Fruit fly (Drosophila melanogaster) whole organism, embryonic: Measurements from ENCODE around the gene CG34268.

Experiments used
- Ada2b ChIP-seq: fragments of 200-800 bp; sonication (Bioruptor generic); IDR thresholded peaks from 2 replicates; pipeline ENCODE4 v1.3.6; 2022; ENCODE audit warnings: missing biosample characterization, missing genetic modification characterization
- Aef1 ChIP-seq: fragments of 200-800 bp; sonication (Bioruptor generic); IDR thresholded peaks from 3 replicates; pipeline ENCODE4 v1.3.6; 2022; ENCODE audit warnings: missing biosample characterization, missing genetic modification characterization
- B-H2 ChIP-seq: fragments of 200-800 bp; sonication (Bioruptor generic); optimal IDR thresholded peaks from 2 replicates; lab custom pipeline; 2018; ENCODE audit warnings: missing biosample characterization, mild to moderate bottlenecking, missing genetic modification characterization
- CG12071 ChIP-seq: fragments of 200-800 bp; sonication (Bioruptor generic); optimal IDR thresholded peaks from 3 replicates; lab custom pipeline; 2018; ENCODE audit warnings: missing biosample characterization, mild to moderate bottlenecking, missing genetic modification characterization
- CG13123 ChIP-seq: fragments of 200-800 bp; sonication (Bioruptor generic); optimal IDR thresholded peaks from 2 replicates; lab custom pipeline; 2016; ENCODE audit warnings: missing biosample characterization, missing genetic modification characterization
- CG13624 ChIP-seq: fragments of 200-800 bp; sonication (Bioruptor generic); optimal IDR thresholded peaks from 2 replicates; lab custom pipeline; 2016; ENCODE audit warnings: missing biosample characterization, missing genetic modification characterization
- CG14860 ChIP-seq: fragments of 200-800 bp; sonication (Bioruptor generic); IDR thresholded peaks from 3 replicates; pipeline ENCODE4 v1.3.6; 2022; ENCODE audit warnings: missing biosample characterization, missing genetic modification characterization; ENCODE audit not compliant: partially characterized antibody
- CG18262 ChIP-seq: fragments of 200-800 bp; optimal IDR thresholded peaks from 3 replicates; lab custom pipeline; 2019; ENCODE audit warnings: missing biosample characterization, mild to moderate bottlenecking, missing genetic modification characterization, moderate library complexity
- CG1832 ChIP-seq: fragments of 200-800 bp; sonication (Bioruptor generic); optimal IDR thresholded peaks from 2 replicates; lab custom pipeline; 2017; ENCODE audit warnings: missing biosample characterization, mild to moderate bottlenecking, missing genetic modification characterization, inconsistent platforms
- CG2129 ChIP-seq: fragments of 200-800 bp; sonication (Bioruptor generic); IDR thresholded peaks from 2 replicates; pipeline ENCODE4 v1.3.6; 2022; ENCODE audit warnings: missing biosample characterization, missing genetic modification characterization; ENCODE audit not compliant: partially characterized antibody
- CG30020 ChIP-seq: fragments of 200-800 bp; optimal IDR thresholded peaks from 2 replicates; lab custom pipeline; 2019; ENCODE audit warnings: missing biosample characterization, mild to moderate bottlenecking, missing genetic modification characterization, moderate library complexity
- CG31224 ChIP-seq: fragments of 200-800 bp; sonication (Bioruptor generic); IDR thresholded peaks from 2 replicates; pipeline ENCODE4 v1.3.6; 2022; ENCODE audit warnings: missing biosample characterization, missing genetic modification characterization
- CG31388 ChIP-seq: fragments of 200-800 bp; sonication (Bioruptor generic); optimal IDR thresholded peaks from 2 replicates; lab custom pipeline; 2016; ENCODE audit warnings: missing biosample characterization, missing genetic modification characterization
- CG33213 ChIP-seq: fragments of 200-800 bp; sonication (Bioruptor generic); optimal IDR thresholded peaks from 3 replicates; lab custom pipeline; 2016; ENCODE audit warnings: missing biosample characterization, missing genetic modification characterization
- CG34376 ChIP-seq: fragments of 200-800 bp; sonication (Bioruptor generic); optimal IDR thresholded peaks from 2 replicates; lab custom pipeline; 2018; ENCODE audit warnings: missing biosample characterization, mild to moderate bottlenecking, missing genetic modification characterization
- CG42726 ChIP-seq: fragments of 200-800 bp; sonication (Bioruptor generic); IDR thresholded peaks from 2 replicates; pipeline ENCODE4 v1.3.6; 2022; ENCODE audit warnings: missing biosample characterization, missing genetic modification characterization; ENCODE audit not compliant: partially characterized antibody
- CG4328 ChIP-seq: fragments of 200-800 bp; sonication (Bioruptor generic); optimal IDR thresholded peaks from 3 replicates; lab custom pipeline; 2017; ENCODE audit warnings: missing biosample characterization, missing genetic modification reagents, missing genetic modification characterization
- CG4707 ChIP-seq: fragments of 200-800 bp; sonication (Bioruptor generic); optimal IDR thresholded peaks from 2 replicates; lab custom pipeline; 2018; ENCODE audit warnings: missing biosample characterization, mild to moderate bottlenecking, missing genetic modification characterization, moderate library complexity
- CG6654 ChIP-seq: fragments of 200-800 bp; sonication (Bioruptor generic); optimal IDR thresholded peaks from 2 replicates; lab custom pipeline; 2017; ENCODE audit warnings: missing biosample characterization, mild to moderate bottlenecking, missing genetic modification characterization
- CG7839 ChIP-seq: fragments of 200-800 bp; sonication (Bioruptor generic); optimal IDR thresholded peaks from 3 replicates; lab custom pipeline; 2018; ENCODE audit warnings: missing biosample characterization, mild to moderate bottlenecking, missing genetic modification characterization, moderate library complexity
- CG8924 ChIP-seq: fragments of 200-800 bp; optimal IDR thresholded peaks from 3 replicates; lab custom pipeline; 2019; ENCODE audit warnings: missing biosample characterization, mild to moderate bottlenecking, missing genetic modification characterization, moderate library complexity
- CG9876 ChIP-seq: fragments of 200-800 bp; sonication (Bioruptor generic); optimal IDR thresholded peaks from 2 replicates; lab custom pipeline; 2016; ENCODE audit warnings: missing biosample characterization, missing genetic modification characterization
- D19A ChIP-seq: fragments of 200-800 bp; optimal IDR thresholded peaks from 3 replicates; lab custom pipeline; 2019; ENCODE audit warnings: missing biosample characterization, mild to moderate bottlenecking, missing genetic modification characterization, moderate library complexity
- D19B ChIP-seq: fragments of 200-800 bp; sonication (Bioruptor generic); optimal IDR thresholded peaks from 2 replicates; lab custom pipeline; 2017; ENCODE audit warnings: missing biosample characterization, mild to moderate bottlenecking, missing genetic modification characterization
- Dek ChIP-seq: fragments of 200-800 bp; sonication (Bioruptor generic); optimal IDR thresholded peaks from 3 replicates; lab custom pipeline; 2019; ENCODE audit warnings: missing biosample characterization, mild to moderate bottlenecking, missing genetic modification characterization, moderate library complexity
- Gsc ChIP-seq: fragments of 200-800 bp; sonication (Bioruptor generic); IDR thresholded peaks from 2 replicates; pipeline ENCODE4 v1.3.6; 2022; ENCODE audit warnings: missing biosample characterization, missing genetic modification characterization
- HHEX ChIP-seq: fragments of 200-800 bp; sonication (Bioruptor generic); optimal IDR thresholded peaks from 3 replicates; lab custom pipeline; 2017; ENCODE audit warnings: missing biosample characterization, mild to moderate bottlenecking, missing genetic modification characterization, missing genetic modification reagents
- Hey ChIP-seq: fragments of 200-800 bp; sonication (Bioruptor generic); optimal IDR thresholded peaks from 3 replicates; lab custom pipeline; 2018; ENCODE audit warnings: missing biosample characterization, mild to moderate bottlenecking, missing genetic modification characterization
- Med ChIP-seq: fragments of 200-800 bp; sonication (Bioruptor generic); peaks from one replicate; lab custom pipeline; 2016; ENCODE audit warnings: missing biosample characterization, missing genetic modification characterization, mild to moderate bottlenecking, inconsistent platforms, moderate library complexity
- Myb ChIP-seq: fragments of 200-800 bp; sonication (Bioruptor generic); optimal IDR thresholded peaks from 2 replicates; lab custom pipeline; 2016; ENCODE audit warnings: missing biosample characterization, missing genetic modification characterization
- NC2α ChIP-seq: fragments of 200-800 bp; sonication (Bioruptor generic); optimal IDR thresholded peaks from 2 replicates; lab custom pipeline; 2016; ENCODE audit warnings: missing biosample characterization, missing genetic modification characterization
- NC2β ChIP-seq: fragments of 200-800 bp; sonication (Bioruptor generic); optimal IDR thresholded peaks from 2 replicates; lab custom pipeline; 2016; ENCODE audit warnings: missing biosample characterization, missing genetic modification characterization
- Pdp1 ChIP-seq, 2 experiments: fragments of 200-800 bp; sonication (Bioruptor generic); optimal IDR thresholded peaks; 3 replicates each; lab custom pipeline; 2016; ENCODE audit warnings: missing biosample characterization in 2 of 2, missing genetic modification characterization in 2 of 2, mild to moderate bottlenecking in 1 of 2, moderate library complexity in 1 of 2
- Scr ChIP-seq: fragments of 200-800 bp; sonication (Bioruptor generic); IDR thresholded peaks from 2 replicates; pipeline ENCODE4 v1.3.6; 2022; ENCODE audit warnings: missing biosample characterization, missing genetic modification characterization; ENCODE audit not compliant: partially characterized antibody
- Side ChIP-seq: fragments of 200-800 bp; sonication (Bioruptor generic); optimal IDR thresholded peaks from 2 replicates; lab custom pipeline; 2016; ENCODE audit warnings: missing biosample characterization, missing genetic modification characterization
- Spps ChIP-seq: fragments of 200-800 bp; sonication (Bioruptor generic); optimal IDR thresholded peaks from 2 replicates; lab custom pipeline; 2018; ENCODE audit warnings: missing biosample characterization, mild to moderate bottlenecking, missing genetic modification characterization
- Ssrp ChIP-seq: fragments of 200-800 bp; sonication (Bioruptor generic); optimal IDR thresholded peaks from 2 replicates; lab custom pipeline; 2018; ENCODE audit warnings: missing biosample characterization, mild to moderate bottlenecking, missing genetic modification characterization, moderate library complexity
- br ChIP-seq: fragments of >200 bp; optimal IDR thresholded peaks from 2 replicates; lab custom pipeline; 2017
- chinmo ChIP-seq: fragments of 200-800 bp; sonication (Bioruptor generic); IDR thresholded peaks from 4 replicates; pipeline ENCODE4 v1.3.6; 2022; ENCODE audit warnings: missing biosample characterization, missing genetic modification characterization; ENCODE audit not compliant: partially characterized antibody
- ci ChIP-seq: fragments of 200-800 bp; sonication (Bioruptor generic); IDR thresholded peaks from 3 replicates; pipeline ENCODE4 v1.3.6; 2022; ENCODE audit warnings: missing biosample characterization, missing genetic modification characterization
- crc ChIP-seq: fragments of 200-800 bp; sonication (Bioruptor generic); optimal IDR thresholded peaks from 2 replicates; lab custom pipeline; 2016; ENCODE audit warnings: missing biosample characterization, missing genetic modification characterization
- fd3F ChIP-seq: fragments of 200-800 bp; sonication (Bioruptor generic); optimal IDR thresholded peaks from 2 replicates; lab custom pipeline; 2018; ENCODE audit warnings: missing biosample characterization, mild to moderate bottlenecking, missing genetic modification characterization, moderate library complexity
- fu2 ChIP-seq: fragments of 200-800 bp; sonication (Bioruptor generic); optimal IDR thresholded peaks from 2 replicates; lab custom pipeline; 2016; ENCODE audit warnings: missing biosample characterization, missing genetic modification characterization
- gcm2 ChIP-seq: fragments of 200-800 bp; sonication (Bioruptor generic); optimal IDR thresholded peaks from 2 replicates; lab custom pipeline; 2016; ENCODE audit warnings: missing biosample characterization, missing genetic modification characterization
- gt ChIP-seq: fragments of 200-800 bp; sonication (Bioruptor generic); IDR thresholded peaks from 2 replicates; pipeline ENCODE4 v1.3.6; 2022; ENCODE audit warnings: missing biosample characterization, missing genetic modification characterization
- ham ChIP-seq: fragments of 200-800 bp; sonication (Bioruptor generic); IDR thresholded peaks from 2 replicates; pipeline ENCODE4 v1.3.6; 2022; ENCODE audit warnings: missing biosample characterization, missing genetic modification characterization
- jing ChIP-seq: fragments of 200-800 bp; sonication (Bioruptor generic); optimal IDR thresholded peaks from 2 replicates; lab custom pipeline; 2018; ENCODE audit warnings: missing biosample characterization, mild to moderate bottlenecking, missing genetic modification characterization
- luna ChIP-seq: fragments of 200-800 bp; sonication (Bioruptor generic); optimal IDR thresholded peaks from 2 replicates; lab custom pipeline; 2016; ENCODE audit warnings: missing biosample characterization, missing genetic modification characterization
- tgo ChIP-seq: fragments of 200-800 bp; sonication (Bioruptor generic); IDR thresholded peaks from 3 replicates; pipeline ENCODE4 v1.3.6; 2022; ENCODE audit warnings: missing biosample characterization, missing genetic modification characterization

CG34268 gene

dm6 chr3L:490808-491114 is 10.0 kb upstream of the CG34268 start (continued):
- no peak for TF ChIP-seq B-H2 (GFP tag; lab: Kevin White, UChicago)
- no peak for TF ChIP-seq CG31388 (GFP tag; lab: Kevin White, UChicago)
- TF ChIP-seq NC2β (GFP tag; lab: Kevin White, UChicago), result no peak
- TF ChIP-seq Myb (GFP tag; lab: Kevin White, UChicago), result no peak
- TF ChIP-seq Hey, result no peak
- no peak for TF ChIP-seq Spps (tag; lab: Kevin White, UChicago)
- TF ChIP-seq Ssrp (tag; lab: Kevin White, UChicago), result no peak
- TF ChIP-seq CG7839 (tag; lab: Kevin White, UChicago), result no peak
- TF ChIP-seq CG34376 (GFP tag; lab: Kevin White, UChicago), result no peak
- TF ChIP-seq tgo (GFP tag; lab: Robert Waterston, UW), result no peak
- TF ChIP-seq br (lab: Kevin White, UChicago), result no peak
- TF ChIP-seq CG4328 (GFP tag; lab: Kevin White, UChicago), result no peak
- no peak for TF ChIP-seq D19B (GFP tag; lab: Kevin White, UChicago)

dm6 chr3L:505782-506408 is 5.1 kb downstream of the CG34268 start:
- TF ChIP-seq Dek (tag; lab: Kevin White, UChicago) (peak; percentile 23), Med (GFP tag; lab: Kevin White, UChicago) (peak; percentile 97), CG2129 (GFP tag; lab: Robert Waterston, UW) (no peak), Pdp1 (GFP tag; optimal IDR thresholded peaks at IDR 0.05; lab: Kevin White, UChicago) (peak; percentile 61 to 86), CG30020 (tag; lab: Kevin White, UChicago) (no peak), CG18262 (tag; lab: Kevin White, UChicago) (peak; percentile 47), ham (GFP tag; lab: Robert Waterston, UW) (no peak), D19A (tag; lab: Kevin White, UChicago) (no peak), fu2 (GFP tag; lab: Kevin White, UChicago) (peak; percentile 72), CG9876 (GFP tag; lab: Kevin White, UChicago) (peak; percentile 92), CG42726 (GFP tag; lab: Robert Waterston, UW) (peak; percentile 62; the same call in 1 of the 2 replicates), crc (GFP tag; lab: Kevin White, UChicago) (peak; percentile 19), CG14860 (GFP tag; lab: Robert Waterston, UW) (no peak), gt (GFP tag; lab: Robert Waterston, UW) (no peak; the same call in 1 of the 2 replicates), HHEX (peak; percentile 11), CG8924 (tag; lab: Kevin White, UChicago) (peak; percentile 9), CG12071 (peak; percentile 17), chinmo (GFP tag; lab: Robert Waterston, UW) (no peak), NC2α (GFP tag; lab: Kevin White, UChicago) (peak; percentile 50), Ada2b (GFP tag; lab: Robert Waterston, UW) (peak; percentile 49; the same call in 1 of the 2 replicates), CG4707 (GFP tag; lab: Kevin White, UChicago) (peak; percentile 73), CG1832 (no peak), Scr (no peak), CG31224 (GFP tag; lab: Robert Waterston, UW) (no peak; the same call in 1 of the 2 replicates), CG33213 (GFP tag; lab: Kevin White, UChicago) (peak; percentile 82), fd3F (peak; percentile 53), ci (GFP tag; lab: Robert Waterston, UW) (peak; percentile 91), luna (GFP tag; lab: Kevin White, UChicago) (peak; percentile 32), CG6654 (GFP tag; lab: Kevin White, UChicago) (peak; percentile 52), jing (GFP tag; lab: Kevin White, UChicago) (no peak), Aef1 (GFP tag; lab: Robert Waterston, UW) (peak; percentile 69), gcm2 (GFP tag; lab: Kevin White, UChicago) (peak; percentile 59), CG13624 (GFP tag; lab: Kevin White, UChicago) (peak; percentile 88), CG13123 (peak; percentile 54), Side (peak; percentile 75), Gsc (GFP tag; lab: Robert Waterston, UW) (no peak)
